Worm (Caenorhabditis elegans): ENCODE results near the gene flp-32.

ce11 chrX:15408577-15408976 is 25.0 kb upstream of the flp-32 start:
- TF ChIP-seq lsy-2 (tag; optimal IDR thresholded peaks at IDR 0.05) (no peak), ztf-11 (tag; optimal IDR thresholded peaks at IDR 0.05) (no peak), elt-3 (tag; optimal IDR thresholded peaks at IDR 0.05) (no peak), nhr-76 (tag; optimal IDR thresholded peaks at IDR 0.05) (no peak), unc-39 (tag; optimal IDR thresholded peaks at IDR 0.05) (no peak), nhr-28 (tag; optimal IDR thresholded peaks at IDR 0.05) (no peak), elt-1 (tag; optimal IDR thresholded peaks at IDR 0.05; ENCODE audit: borderline replicate concordance, insufficient read depth) (no peak), pha-4 (tag; optimal IDR thresholded peaks at IDR 0.05) (no peak), unc-62 (GFP tag; optimal IDR thresholded peaks at IDR 0.05) (no peak), drap-1 (GFP tag; optimal IDR thresholded peaks at IDR 0.05) (no peak)
